Worm (Caenorhabditis elegans): Measurements from ENCODE around the gene ZK418.5.

DNA sequence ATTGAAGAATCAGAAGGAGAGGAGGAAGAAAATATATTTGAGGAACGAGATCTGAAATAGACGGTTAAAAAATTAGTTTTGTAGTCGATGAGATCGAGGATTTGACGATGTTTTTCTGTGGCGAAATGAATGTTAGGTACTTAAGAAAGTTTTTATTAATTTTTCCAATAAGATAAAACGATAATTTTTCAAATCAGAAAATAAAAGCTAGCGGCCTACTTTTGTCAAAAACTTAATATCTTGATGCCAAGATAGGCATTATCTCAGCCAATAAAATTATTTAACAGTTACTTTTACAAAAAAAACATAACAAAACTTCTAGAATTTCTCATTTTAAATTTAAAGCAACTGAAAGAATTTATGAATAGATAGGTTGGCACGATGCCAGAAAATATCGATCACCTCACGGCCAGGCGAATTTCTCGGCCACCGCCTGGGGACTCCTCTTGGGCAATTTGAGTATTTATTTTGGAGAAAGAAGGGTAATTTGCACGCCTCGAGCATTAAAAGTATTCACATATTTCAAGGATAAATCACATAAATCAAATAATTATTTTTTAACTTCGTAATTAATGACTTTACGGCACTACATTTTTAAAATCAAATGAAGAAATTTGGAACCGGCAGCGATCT lies 14.2 kb upstream of the ZK418.5 start, which contains the start of gene fubl-2:
- TF ChIP-seq flt-1 (GFP tag; IDR thresholded peaks at IDR 0.05) (no peak), ztf-29 (GFP tag; IDR thresholded peaks at IDR 0.05) (no peak)
